Fruit fly (Drosophila melanogaster): ENCODE data around the gene Sms.

Sms gene

DNA sequence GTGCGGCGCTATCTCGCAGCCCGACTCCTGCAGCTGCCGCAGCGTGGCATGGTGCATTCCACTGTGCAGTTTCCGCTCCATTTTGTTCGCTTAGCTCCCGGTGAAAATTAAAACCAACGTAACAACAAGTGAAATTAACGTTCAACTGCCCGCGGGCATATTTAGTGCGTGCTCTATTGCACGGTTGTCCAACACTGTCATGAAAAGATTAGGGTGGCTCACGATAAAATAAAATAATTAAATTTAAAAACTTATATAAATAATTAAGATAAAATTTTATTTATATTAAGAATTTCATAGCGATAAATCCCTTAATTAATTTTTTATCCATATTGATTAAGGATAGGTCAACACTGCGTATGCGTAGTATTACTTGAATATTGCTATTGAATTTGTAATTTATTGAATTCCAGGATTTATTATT lies 5.8 kb downstream of the Sms start, which contains the start of gene Pbgs (continued):
- peak; percentile 36 for TF ChIP-seq CG15514 (GFP tag; optimal IDR thresholded peaks at IDR 0.05)
- peak; percentile 62 for TF ChIP-seq CG6813 (GFP tag; optimal IDR thresholded peaks at IDR 0.05)
- peak; percentile 41 for TF ChIP-seq Drgx (GFP tag; IDR thresholded peaks at IDR 0.05)
- TF ChIP-seq bbx (GFP tag; IDR thresholded peaks at IDR 0.05; ENCODE audit: partially characterized antibody), result 0 out of 2 replicates have a peak, but pooled peaks have one; percentile 23
- peak; percentile 36 for TF ChIP-seq CG10979 (tag; optimal IDR thresholded peaks at IDR 0.05)
- TF ChIP-seq tgo (GFP tag; IDR thresholded peaks at IDR 0.05), result peak; percentile 34; the same call in 1 of the 3 replicates
- TF ChIP-seq CG7271 (tag; optimal IDR thresholded peaks at IDR 0.05), result peak; percentile 72
- peak; percentile 44 for TF ChIP-seq Myb (GFP tag; optimal IDR thresholded peaks at IDR 0.05)
- TF ChIP-seq CG8290 (GFP tag; optimal IDR thresholded peaks at IDR 0.05), result peak; percentile 2
- TF ChIP-seq CG8290 (tag; optimal IDR thresholded peaks at IDR 0.05), result no peak
- peak; percentile 36 for TF ChIP-seq CG30403 (GFP tag; optimal IDR thresholded peaks at IDR 0.05)
- TF ChIP-seq Xrp1 (GFP tag; IDR thresholded peaks at IDR 0.05), result peak; percentile 83
- 0 out of 2 replicates have a peak, but pooled peaks have one; percentile 24 for TF ChIP-seq ato (GFP tag; IDR thresholded peaks at IDR 0.05; ENCODE audit: partially characterized antibody)
- TF ChIP-seq MBD-R2 (GFP tag; IDR thresholded peaks at IDR 0.05), result peak; percentile 87
- no peak for TF ChIP-seq trh (GFP tag; optimal IDR thresholded peaks at IDR 0.05)
- TF ChIP-seq CG6175 (GFP tag; IDR thresholded peaks at IDR 0.05), result no peak
- TF ChIP-seq CG17359 (tag; optimal IDR thresholded peaks at IDR 0.05), result peak; percentile 59
- TF ChIP-seq phol (tag; optimal IDR thresholded peaks at IDR 0.05), result peak; percentile 66
- peak; percentile 44 for TF ChIP-seq CG1233 (GFP tag; optimal IDR thresholded peaks at IDR 0.05)
- TF ChIP-seq CG3163 (GFP tag; optimal IDR thresholded peaks at IDR 0.05), result no peak
- TF ChIP-seq ems (GFP tag; optimal IDR thresholded peaks at IDR 0.05), result peak; percentile 7
- no peak for TF ChIP-seq odd (GFP tag; optimal IDR thresholded peaks at IDR 0.05)
- TF ChIP-seq Dad (GFP tag; optimal IDR thresholded peaks at IDR 0.05), result no peak
- TF ChIP-seq caup (GFP tag; optimal IDR thresholded peaks at IDR 0.05; ENCODE audit: severe bottlenecking), result peak; percentile 34
- no peak for TF ChIP-seq sima (GFP tag; optimal IDR thresholded peaks at IDR 0.05)
- peak; percentile 78 for TF ChIP-seq CG11504 (tag; optimal IDR thresholded peaks at IDR 0.05)
- peak; percentile 29 for TF ChIP-seq stwl (tag; optimal IDR thresholded peaks at IDR 0.05)
- TF ChIP-seq Pdp1 (GFP tag; optimal IDR thresholded peaks at IDR 0.05), result peak in 1 of 2 experiments; percentile 72
- peak; percentile 24; the same call in 1 of the 2 replicates for TF ChIP-seq Bgb (GFP tag; IDR thresholded peaks at IDR 0.05; ENCODE audit: partially characterized antibody)
- TF ChIP-seq CG9727 (GFP tag; optimal IDR thresholded peaks at IDR 0.05), result peak; percentile 62
- TF ChIP-seq Sox102F (GFP tag; optimal IDR thresholded peaks at IDR 0.05), result peak; percentile 21
- TF ChIP-seq nerfin-1 (tag; optimal IDR thresholded peaks at IDR 0.05), result peak; percentile 55
- peak; percentile 14; the same call in 1 of the 2 replicates for TF ChIP-seq lmd (GFP tag; IDR thresholded peaks at IDR 0.05)
- no peak for TF ChIP-seq prd (optimal IDR thresholded peaks at IDR 0.05)
- peak; percentile 50; the same call in 1 of the 3 replicates for TF ChIP-seq prd (GFP tag; IDR thresholded peaks at IDR 0.05)
- peak; percentile 85 for TF ChIP-seq CG10267 (tag; optimal IDR thresholded peaks at IDR 0.05)
- no peak for TF ChIP-seq chm (GFP tag; IDR thresholded peaks at IDR 0.05)
- TF ChIP-seq vvl (GFP tag; IDR thresholded peaks at IDR 0.05), result peak; percentile 78
- TF ChIP-seq Nf-YC (tag; optimal IDR thresholded peaks at IDR 0.05), result peak; percentile 73
- TF ChIP-seq CG10209 (GFP tag; optimal IDR thresholded peaks at IDR 0.05), result peak; percentile 7
- no peak for TF ChIP-seq Dp (GFP tag; optimal IDR thresholded peaks at IDR 0.05)
- peak; percentile 77 for TF ChIP-seq CG7839 (tag; optimal IDR thresholded peaks at IDR 0.05)
- TF ChIP-seq CG12659 (GFP tag; optimal IDR thresholded peaks at IDR 0.05), result peak; percentile 23
- TF ChIP-seq fu2 (GFP tag; optimal IDR thresholded peaks at IDR 0.05), result no peak
- TF ChIP-seq CG13894 (tag; optimal IDR thresholded peaks at IDR 0.05), result peak; percentile 20
- peak; percentile 53 for TF ChIP-seq CG4424 (GFP tag; optimal IDR thresholded peaks at IDR 0.05)
- no peak for TF ChIP-seq maf-S (GFP tag; optimal IDR thresholded peaks at IDR 0.05)
- TF ChIP-seq CG9932 (GFP tag; IDR thresholded peaks at IDR 0.05), result peak; percentile 52
- peak; percentile 20 for TF ChIP-seq sug (tag; optimal IDR thresholded peaks at IDR 0.05)
- no peak for TF ChIP-seq da (GFP tag; optimal IDR thresholded peaks at IDR 0.05)

Measured in whole organism, embryonic.